Worm (Caenorhabditis elegans) whole organism, L4 larva: ENCODE results near the gene ttb-1.
A peak's percentile ranks its signal among the peaks of the same experiment; 100 is the strongest.

Experiments
- F37D6.2 ChIP-seq: sonication (generic microtip); optimal IDR thresholded peaks from 2 replicates; lab custom pipeline; 2016; ENCODE audit warnings: mild to moderate bottlenecking, missing genetic modification characterization, missing compliant biosample characterization
- F44E2.7 ChIP-seq: fragments of 200-800 bp; sonication (Bioruptor generic); IDR thresholded peaks from 2 replicates; pipeline ENCODE4 v2.1.2; 2022; ENCODE audit warnings: missing genetic modification characterization, missing compliant biosample characterization
- T20F7.1 ChIP-seq: fragments of 200-800 bp; sonication (Bioruptor generic); optimal IDR thresholded peaks from 2 replicates; lab custom pipeline; 2018; ENCODE audit warnings: mild to moderate bottlenecking, missing genetic modification characterization, missing compliant biosample characterization
- Y5F2A.4 ChIP-seq: fragments of 200-800 bp; sonication (Bioruptor generic); optimal IDR thresholded peaks from 2 replicates; lab custom pipeline; 2018; ENCODE audit warnings: mild to moderate bottlenecking, missing genetic modification characterization, missing compliant biosample characterization
- ama-1 ChIP-seq: fragments of 150-350 bp; optimal IDR thresholded peaks from 2 replicates; lab custom pipeline; 2014; ENCODE audit warnings: inconsistent platforms, mixed read lengths
- fos-1 ChIP-seq: fragments of 150-350 bp; optimal IDR thresholded peaks from 2 replicates; lab custom pipeline; 2014; ENCODE audit warnings: missing biosample characterization, missing genetic modification characterization
- hlh-11 ChIP-seq: fragments of 200-800 bp; sonication (Bioruptor generic); optimal IDR thresholded peaks from 2 replicates; lab custom pipeline; 2018; ENCODE audit warnings: mild to moderate bottlenecking, missing genetic modification characterization, missing compliant biosample characterization
- mdl-1 ChIP-seq, 2 experiments: fragments of 150-350 bp in 1 of 2; sonication (generic microtip) in 1 of 2; optimal IDR thresholded peaks; 2 replicates each; lab custom pipeline; 2014 to 2017; ENCODE audit warnings: missing biosample characterization in 2 of 2, missing genetic modification characterization in 2 of 2
- nhr-10 ChIP-seq: fragments of 150-350 bp; optimal IDR thresholded peaks from 2 replicates; lab custom pipeline; 2014; ENCODE audit warnings: missing biosample characterization, missing genetic modification characterization
- pqm-1 ChIP-seq: sonication (generic microtip); optimal IDR thresholded peaks from 2 replicates; lab custom pipeline; 2017; ENCODE audit warnings: missing biosample characterization, missing genetic modification characterization
- rbr-2 ChIP-seq: sonication (generic microtip); optimal IDR thresholded peaks from 2 replicates; lab custom pipeline; 2016; ENCODE audit warnings: missing genotype, missing genetic modification characterization, missing compliant biosample characterization
- snpc-4 ChIP-seq: fragments of 150-350 bp; optimal IDR thresholded peaks from 2 replicates; lab custom pipeline; 2014; ENCODE audit warnings: missing biosample characterization, missing genetic modification characterization

DNA sequence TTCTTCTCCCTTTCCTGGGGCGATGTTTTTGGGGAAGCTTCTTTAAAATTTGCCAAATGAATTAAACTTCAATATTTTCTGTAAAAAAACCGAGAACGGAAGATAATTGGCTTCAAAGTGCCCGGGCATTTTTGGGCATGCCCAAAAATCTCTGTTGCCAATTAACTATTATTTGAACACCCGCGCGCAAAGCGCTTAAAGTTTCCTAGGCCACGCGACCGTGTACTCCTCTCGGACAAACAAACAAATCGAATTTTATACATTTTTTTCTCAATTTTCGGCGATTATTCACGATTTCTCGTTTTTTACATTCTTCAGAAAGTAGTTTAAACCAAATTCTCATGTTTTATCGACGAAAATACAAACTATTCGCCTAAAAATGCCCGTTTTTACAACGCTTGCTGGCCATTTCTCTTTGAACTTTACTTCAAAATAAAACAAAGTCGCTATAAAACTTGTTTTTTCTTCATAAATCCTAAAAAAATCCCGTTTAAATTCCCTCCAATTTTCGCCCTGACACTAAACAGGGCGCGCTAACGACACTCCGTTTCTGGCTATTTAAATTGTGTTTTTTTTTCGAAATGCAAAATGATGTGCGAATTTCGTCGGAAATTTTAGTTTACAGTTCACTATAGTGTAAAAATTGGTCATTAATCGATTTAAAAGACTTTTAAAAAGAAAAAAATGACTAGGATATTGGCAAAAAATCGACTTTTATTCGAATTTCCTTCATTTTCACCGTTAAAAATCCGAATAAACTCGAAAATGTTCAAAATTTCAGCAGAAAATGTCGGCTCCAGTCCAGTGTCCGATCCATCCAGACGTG, at the start of gene ttb-1:
- TF ChIP-seq hlh-11 (tag; lab: Kevin White, UChicago) (no peak), snpc-4 (tag; lab: Kevin White, UChicago) (no peak), nhr-10 (tag; lab: Kevin White, UChicago) (no peak), fos-1 (no peak), rbr-2 (tag; lab: Kevin White, UChicago) (peak; percentile 4), F44E2.7 (GFP tag; lab: Robert Waterston, UW) (no peak), F37D6.2 (tag; lab: Kevin White, UChicago) (no peak), Y5F2A.4 (GFP tag; lab: Kevin White, UChicago) (no peak), ama-1 (no peak), T20F7.1 (GFP tag; lab: Kevin White, UChicago) (peak; percentile 98), mdl-1 (tag; optimal IDR thresholded peaks at IDR 0.05; lab: Kevin White, UChicago) (no peak), pqm-1 (tag; lab: Kevin White, UChicago) (no peak)
